Fruit fly (Drosophila melanogaster): ENCODE measurements around the gene TkR99D.

The TkR99D gene

dm6 chr3R:29995035-29995434 is 25.8 kb upstream of the TkR99D start, which contains the start of the genes CG7903 and Sas-6 (continued):
- no peak for TF ChIP-seq CG8290 (GFP tag; optimal IDR thresholded peaks at IDR 0.05)
- no peak for TF ChIP-seq CG8290 (tag; optimal IDR thresholded peaks at IDR 0.05)
- no peak for TF ChIP-seq chm (GFP tag; IDR thresholded peaks at IDR 0.05)
- TF ChIP-seq ind (GFP tag; optimal IDR thresholded peaks at IDR 0.05) = no peak
- TF ChIP-seq bigmax (GFP tag; optimal IDR thresholded peaks at IDR 0.05) = no peak
- TF ChIP-seq CG11695 (GFP tag; IDR thresholded peaks at IDR 0.05) = no peak
- no peak for TF ChIP-seq CG14014 (GFP tag; IDR thresholded peaks at IDR 0.05)
- TF ChIP-seq CG2120 (GFP tag; optimal IDR thresholded peaks at IDR 0.05) = no peak
- peak; percentile 22; the same call in 1 of the 2 replicates for TF ChIP-seq CG2129 (GFP tag; IDR thresholded peaks at IDR 0.05; ENCODE audit: partially characterized antibody)
- no peak for TF ChIP-seq Fer2 (tag; optimal IDR thresholded peaks at IDR 0.05)
- TF ChIP-seq hb (GFP tag; IDR thresholded peaks at IDR 0.05; ENCODE audit: partially characterized antibody) = peak; percentile 70; the same call in 1 of the 3 replicates
- TF ChIP-seq CG12744 (GFP tag; optimal IDR thresholded peaks at IDR 0.05) = no peak
- no peak for TF ChIP-seq CG14965 (GFP tag; optimal IDR thresholded peaks at IDR 0.05; ENCODE audit: borderline replicate concordance)
- peak; percentile 76 for TF ChIP-seq CG34224 (GFP tag; IDR thresholded peaks at IDR 0.05; ENCODE audit: partially characterized antibody)
- TF ChIP-seq pan (optimal IDR thresholded peaks at IDR 0.05) = no peak
- no peak for TF ChIP-seq pan (GFP tag; optimal IDR thresholded peaks at IDR 0.05 in 1 of 2, IDR thresholded peaks at IDR 0.05 in 1 of 2)
- no peak for TF ChIP-seq chif (GFP tag; optimal IDR thresholded peaks at IDR 0.05)
- TF ChIP-seq CrebB (tag; optimal IDR thresholded peaks at IDR 0.05) = no peak
- no peak for TF ChIP-seq HLHmδ (GFP tag; optimal IDR thresholded peaks at IDR 0.05)
- TF ChIP-seq ap (GFP tag; IDR thresholded peaks at IDR 0.05) = no peak
- peak; percentile 72 for TF ChIP-seq HLH4C (GFP tag; IDR thresholded peaks at IDR 0.05; ENCODE audit: partially characterized antibody)
- peak; percentile 82 for TF ChIP-seq CG13287 (GFP tag; IDR thresholded peaks at IDR 0.05; ENCODE audit: partially characterized antibody)
- no peak for TF ChIP-seq CG5245 (GFP tag; optimal IDR thresholded peaks at IDR 0.05)
- no peak for TF ChIP-seq Oaz (GFP tag; IDR thresholded peaks at IDR 0.05)
- TF ChIP-seq CG3163 (GFP tag; optimal IDR thresholded peaks at IDR 0.05) = no peak
- peak; percentile 32; the same call in 1 of the 3 replicates for TF ChIP-seq row (GFP tag; IDR thresholded peaks at IDR 0.05)
- TF ChIP-seq MESR4 (GFP tag; optimal IDR thresholded peaks at IDR 0.05) = peak; percentile 71
- TF ChIP-seq mld (GFP tag; IDR thresholded peaks at IDR 0.05; ENCODE audit: partially characterized antibody) = no peak
- no peak for TF ChIP-seq CG14667 (GFP tag; IDR thresholded peaks at IDR 0.05)
- no peak for TF ChIP-seq C15 (GFP tag; IDR thresholded peaks at IDR 0.05)
- no peak for TF ChIP-seq Elba2 (GFP tag; optimal IDR thresholded peaks at IDR 0.05)
- TF ChIP-seq hth (optimal IDR thresholded peaks at IDR 0.05) = no peak
- TF ChIP-seq CG7928 (GFP tag; optimal IDR thresholded peaks at IDR 0.05) = no peak
- TF ChIP-seq CG7786 (GFP tag; optimal IDR thresholded peaks at IDR 0.05) = no peak
- no peak for TF ChIP-seq Bteb2 (GFP tag; optimal IDR thresholded peaks at IDR 0.05)
- TF ChIP-seq tap (tag; optimal IDR thresholded peaks at IDR 0.05) = no peak
- TF ChIP-seq scrt (GFP tag; optimal IDR thresholded peaks at IDR 0.05) = no peak
- peak; percentile 88 for TF ChIP-seq CG6791 (GFP tag; IDR thresholded peaks at IDR 0.05; ENCODE audit: partially characterized antibody)
- no peak for TF ChIP-seq run (tag; optimal IDR thresholded peaks at IDR 0.05)
- peak; percentile 94 for TF ChIP-seq Sry-δ (GFP tag; optimal IDR thresholded peaks at IDR 0.05)
- TF ChIP-seq Opbp (GFP tag; IDR thresholded peaks at IDR 0.05; ENCODE audit: partially characterized antibody) = peak; percentile 60; the same call in 1 of the 3 replicates
- TF ChIP-seq CG34376 (GFP tag; optimal IDR thresholded peaks at IDR 0.05) = no peak
- TF ChIP-seq odd (GFP tag; optimal IDR thresholded peaks at IDR 0.05) = no peak
- no peak for TF ChIP-seq CG15073 (GFP tag; optimal IDR thresholded peaks at IDR 0.05)
- no peak for TF ChIP-seq CG1647 (GFP tag; optimal IDR thresholded peaks at IDR 0.05)
- TF ChIP-seq CG14441 (GFP tag; IDR thresholded peaks at IDR 0.05) = no peak
- peak; percentile 81 for TF ChIP-seq CG4617 (GFP tag; optimal IDR thresholded peaks at IDR 0.05; ENCODE audit: borderline replicate concordance)
- TF ChIP-seq Meics (GFP tag; optimal IDR thresholded peaks at IDR 0.05) = peak; percentile 92
- no peak for TF ChIP-seq tgo (GFP tag; IDR thresholded peaks at IDR 0.05)
- no peak for TF ChIP-seq CG30020 (tag; optimal IDR thresholded peaks at IDR 0.05)
- TF ChIP-seq grn (GFP tag; optimal IDR thresholded peaks at IDR 0.05) = no peak
- no peak for TF ChIP-seq ara (GFP tag; IDR thresholded peaks at IDR 0.05)
